Fruit fly (Drosophila melanogaster) whole organism, embryonic: ENCODE data around the gene Cdc6.

Experiments
- CG10209 ChIP-seq: fragments of 200-800 bp; sonication (Bioruptor generic); optimal IDR thresholded peaks from 3 replicates; lab custom pipeline; 2017; ENCODE audit warnings: missing biosample characterization, mild to moderate bottlenecking, missing genetic modification characterization, missing genetic modification reagents
- CG11085 ChIP-seq: fragments of 200-800 bp; sonication (Bioruptor generic); IDR thresholded peaks from 2 replicates; pipeline ENCODE4 v1.3.6; 2022; ENCODE audit warnings: missing biosample characterization, missing genetic modification characterization
- CG11456 ChIP-seq: fragments of 200-800 bp; sonication (Bioruptor generic); IDR thresholded peaks from 3 replicates; pipeline ENCODE4 v1.3.6; 2022; ENCODE audit warnings: missing biosample characterization, missing genetic modification characterization
- CG12659 ChIP-seq: fragments of 200-800 bp; sonication (Bioruptor generic); optimal IDR thresholded peaks from 3 replicates; lab custom pipeline; 2017; ENCODE audit warnings: mild to moderate bottlenecking, missing biosample characterization, missing genetic modification reagents, missing genetic modification characterization
- CG13424 ChIP-seq: fragments of 200-800 bp; sonication (Bioruptor generic); optimal IDR thresholded peaks from 2 replicates; lab custom pipeline; 2019; ENCODE audit warnings: missing biosample characterization, mild to moderate bottlenecking, missing genetic modification characterization, moderate library complexity
- CG14965 ChIP-seq: fragments of 200-800 bp; sonication (Bioruptor generic); optimal IDR thresholded peaks from 2 replicates; lab custom pipeline; 2016; ENCODE audit warnings: missing biosample characterization, missing genetic modification characterization, borderline replicate concordance
- CG17912 ChIP-seq: fragments of 200-800 bp; sonication (Bioruptor generic); optimal IDR thresholded peaks from 2 replicates; lab custom pipeline; 2018; ENCODE audit warnings: missing biosample characterization, mild to moderate bottlenecking, missing genetic modification characterization
- CG2875 ChIP-seq: fragments of 200-800 bp; sonication (Bioruptor generic); optimal IDR thresholded peaks from 2 replicates; lab custom pipeline; 2017; ENCODE audit warnings: missing biosample characterization, mild to moderate bottlenecking, missing genetic modification characterization, missing genetic modification reagents
- CG31224 ChIP-seq: fragments of 200-800 bp; sonication (Bioruptor generic); IDR thresholded peaks from 2 replicates; pipeline ENCODE4 v1.3.6; 2022; ENCODE audit warnings: missing biosample characterization, missing genetic modification characterization
- CG34224 ChIP-seq: fragments of 200-800 bp; sonication (Bioruptor generic); IDR thresholded peaks from 3 replicates; pipeline ENCODE4 v1.3.6; 2022; ENCODE audit warnings: missing biosample characterization, missing genetic modification characterization; ENCODE audit not compliant: partially characterized antibody
- CG4404 ChIP-seq: fragments of 200-800 bp; sonication (Bioruptor generic); IDR thresholded peaks from 2 replicates; pipeline ENCODE4 v1.3.6; 2022; ENCODE audit warnings: missing biosample characterization, missing genetic modification characterization
- CG4730 ChIP-seq: fragments of 200-800 bp; sonication (Bioruptor generic); IDR thresholded peaks from 2 replicates; pipeline ENCODE4 v1.3.6; 2022; ENCODE audit warnings: missing biosample characterization, missing genetic modification characterization
- CG7928 ChIP-seq: fragments of 200-800 bp; sonication (Bioruptor generic); optimal IDR thresholded peaks from 2 replicates; lab custom pipeline; 2017; ENCODE audit warnings: missing biosample characterization, mild to moderate bottlenecking, missing genetic modification characterization
- CG8290 ChIP-seq, 3 experiments: fragments of 200-800 bp; sonication (Bioruptor generic); optimal IDR thresholded peaks; 2 replicates each; lab custom pipeline; 2016 to 2019; ENCODE audit warnings: missing biosample characterization in 3 of 3, missing genetic modification characterization in 3 of 3, mild to moderate bottlenecking in 2 of 3, moderate library complexity in 1 of 3
- CG8388 ChIP-seq: fragments of 200-800 bp; sonication (Bioruptor generic); optimal IDR thresholded peaks from 2 replicates; lab custom pipeline; 2019; ENCODE audit warnings: missing biosample characterization, mild to moderate bottlenecking, missing genetic modification characterization, moderate library complexity
- CkIIα-i1 ChIP-seq: fragments of 200-800 bp; sonication (Bioruptor generic); IDR thresholded peaks from 2 replicates; pipeline ENCODE4 v1.3.6; 2022; ENCODE audit warnings: missing biosample characterization, missing genetic modification characterization
- Dfd ChIP-seq, 2 experiments: fragments of >200 bp; optimal IDR thresholded peaks; 2 replicates each; lab custom pipeline; 2017; ENCODE audit warnings: missing biosample characterization in 2 of 2, missing genetic modification characterization in 2 of 2
- Drgx ChIP-seq: fragments of 200-800 bp; sonication (Bioruptor generic); IDR thresholded peaks from 2 replicates; pipeline ENCODE4 v1.3.6; 2022; ENCODE audit warnings: missing biosample characterization, missing genetic modification characterization
- Ets65A ChIP-seq: fragments of 200-800 bp; sonication (Bioruptor generic); peaks from one replicate; lab custom pipeline; 2016; ENCODE audit warnings: missing biosample characterization, missing genetic modification characterization
- HHEX ChIP-seq: fragments of 200-800 bp; sonication (Bioruptor generic); optimal IDR thresholded peaks from 3 replicates; lab custom pipeline; 2017; ENCODE audit warnings: missing biosample characterization, mild to moderate bottlenecking, missing genetic modification characterization, missing genetic modification reagents
- HLH4C ChIP-seq: fragments of 200-800 bp; sonication (Bioruptor generic); IDR thresholded peaks from 3 replicates; pipeline ENCODE4 v1.3.6; 2022; ENCODE audit warnings: missing biosample characterization, missing genetic modification characterization; ENCODE audit not compliant: partially characterized antibody
- Hand ChIP-seq: fragments of 200-800 bp; sonication (Bioruptor generic); optimal IDR thresholded peaks from 2 replicates; lab custom pipeline; 2017; ENCODE audit warnings: mild to moderate bottlenecking, missing biosample characterization, missing genetic modification reagents, missing genetic modification characterization
- Hmx ChIP-seq: fragments of 200-800 bp; sonication (Bioruptor generic); optimal IDR thresholded peaks from 2 replicates; lab custom pipeline; 2016; ENCODE audit warnings: missing biosample characterization, missing genetic modification characterization
- NC2α ChIP-seq: fragments of 200-800 bp; sonication (Bioruptor generic); optimal IDR thresholded peaks from 2 replicates; lab custom pipeline; 2016; ENCODE audit warnings: missing biosample characterization, missing genetic modification characterization
- Sox102F ChIP-seq: fragments of 200-800 bp; sonication (Bioruptor generic); optimal IDR thresholded peaks from 2 replicates; lab custom pipeline; 2018; ENCODE audit warnings: missing biosample characterization, mild to moderate bottlenecking, missing genetic modification characterization, moderate library complexity
- Spps ChIP-seq: fragments of 200-800 bp; sonication (Bioruptor generic); optimal IDR thresholded peaks from 2 replicates; lab custom pipeline; 2018; ENCODE audit warnings: missing biosample characterization, mild to moderate bottlenecking, missing genetic modification characterization
- ac ChIP-seq: fragments of 200-800 bp; sonication (Bioruptor generic); optimal IDR thresholded peaks from 3 replicates; lab custom pipeline; 2017; ENCODE audit warnings: missing biosample characterization, mild to moderate bottlenecking, missing genetic modification characterization
- aop ChIP-seq: fragments of 200-800 bp; sonication (Bioruptor generic); IDR thresholded peaks from 2 replicates; pipeline ENCODE4 v1.3.6; 2022; ENCODE audit warnings: missing biosample characterization, missing genetic modification characterization
- bcd ChIP-seq: fragments of 200-800 bp; sonication (Bioruptor generic); optimal IDR thresholded peaks from 2 replicates; lab custom pipeline; 2017; ENCODE audit warnings: missing biosample characterization, mild to moderate bottlenecking, missing genetic modification characterization
- bsh ChIP-seq, 2 experiments: fragments of 200-800 bp; sonication (Bioruptor generic); optimal IDR thresholded peaks; 2 replicates each; lab custom pipeline; 2017 to 2018; ENCODE audit warnings: mild to moderate bottlenecking in 2 of 2, missing biosample characterization in 2 of 2, missing genetic modification characterization in 2 of 2, moderate library complexity in 1 of 2
- caup ChIP-seq: fragments of 200-800 bp; sonication (Bioruptor generic); optimal IDR thresholded peaks from 3 replicates; lab custom pipeline; 2017; ENCODE audit warnings: missing biosample characterization, mild to moderate bottlenecking, missing genetic modification characterization, moderate library complexity; ENCODE audit not compliant: severe bottlenecking
- danr ChIP-seq: fragments of 200-800 bp; sonication (Bioruptor generic); IDR thresholded peaks from 2 replicates; pipeline ENCODE4 v1.3.6; 2022; ENCODE audit warnings: missing biosample characterization, missing genetic modification characterization
- dmrt99B ChIP-seq: fragments of 200-800 bp; sonication (Bioruptor generic); optimal IDR thresholded peaks from 2 replicates; lab custom pipeline; 2018; ENCODE audit warnings: missing biosample characterization, mild to moderate bottlenecking, missing genetic modification characterization, moderate library complexity
- dpn ChIP-seq, 2 experiments: fragments of 200-800 bp; sonication (Bioruptor generic); optimal IDR thresholded peaks; 3 replicates each; lab custom pipeline; 2016; ENCODE audit warnings: missing biosample characterization in 2 of 2, missing genetic modification characterization in 2 of 2
- en ChIP-seq: fragments of 200-800 bp; sonication (Bioruptor generic); optimal IDR thresholded peaks from 2 replicates; lab custom pipeline; 2016; ENCODE audit warnings: missing biosample characterization, missing genetic modification characterization
- gcm2 ChIP-seq: fragments of 200-800 bp; sonication (Bioruptor generic); optimal IDR thresholded peaks from 2 replicates; lab custom pipeline; 2016; ENCODE audit warnings: missing biosample characterization, missing genetic modification characterization
- lab ChIP-seq: fragments of 200-800 bp; sonication (Bioruptor generic); optimal IDR thresholded peaks from 3 replicates; lab custom pipeline; 2017; ENCODE audit warnings: missing biosample characterization, missing genetic modification characterization, mild to moderate bottlenecking, moderate library complexity, missing genetic modification reagents
- nerfin-2 ChIP-seq: fragments of 200-800 bp; sonication (Bioruptor generic); IDR thresholded peaks from 2 replicates; pipeline ENCODE4 v1.3.6; 2022; ENCODE audit warnings: missing biosample characterization, missing genetic modification characterization; ENCODE audit not compliant: partially characterized antibody
- pho ChIP-seq: fragments of 200-800 bp; sonication (Bioruptor generic); optimal IDR thresholded peaks from 2 replicates; lab custom pipeline; 2016; ENCODE audit warnings: missing biosample characterization, missing genetic modification characterization
- salm ChIP-seq: fragments of 200-800 bp; sonication (Bioruptor generic); optimal IDR thresholded peaks from 2 replicates; lab custom pipeline; 2018; ENCODE audit warnings: missing biosample characterization, mild to moderate bottlenecking, missing genetic modification characterization
- sd ChIP-seq: fragments of 200-800 bp; sonication (Bioruptor generic); optimal IDR thresholded peaks from 3 replicates; lab custom pipeline; 2018; ENCODE audit warnings: missing biosample characterization, mild to moderate bottlenecking, missing genetic modification characterization, moderate library complexity
- sens-2 ChIP-seq: fragments of 200-800 bp; sonication (Bioruptor generic); IDR thresholded peaks from 2 replicates; pipeline ENCODE4 v1.3.6; 2022; ENCODE audit warnings: missing biosample characterization, missing genetic modification characterization
- seq ChIP-seq: fragments of 200-800 bp; sonication (Bioruptor generic); IDR thresholded peaks from 2 replicates; pipeline ENCODE4 v1.3.6; 2022; ENCODE audit warnings: missing biosample characterization, missing genetic modification characterization
- sima ChIP-seq: fragments of 200-800 bp; sonication (Bioruptor generic); optimal IDR thresholded peaks from 2 replicates; lab custom pipeline; 2016; ENCODE audit warnings: missing biosample characterization, missing genetic modification characterization
- slbo ChIP-seq: fragments of 200-800 bp; sonication (Bioruptor generic); IDR thresholded peaks from 2 replicates; pipeline ENCODE4 v1.3.6; 2022; ENCODE audit warnings: missing biosample characterization, missing genetic modification characterization
- tgo ChIP-seq: fragments of 200-800 bp; sonication (Bioruptor generic); IDR thresholded peaks from 3 replicates; pipeline ENCODE4 v1.3.6; 2022; ENCODE audit warnings: missing biosample characterization, missing genetic modification characterization
- tll ChIP-seq, 2 experiments: fragments of 200-800 bp in 1 of 2; fragments of >200 bp in 1 of 2; sonication (Bioruptor generic) in 1 of 2; optimal IDR thresholded peaks; 2 replicates each; lab custom pipeline; 2017 to 2019; ENCODE audit warnings: missing biosample characterization in 2 of 2, missing genetic modification characterization in 2 of 2, mild to moderate bottlenecking in 1 of 2, moderate library complexity in 1 of 2
- wdn ChIP-seq: fragments of 200-800 bp; sonication (Bioruptor generic); IDR thresholded peaks from 2 replicates; pipeline ENCODE4 v1.3.6; 2022; ENCODE audit warnings: missing biosample characterization, missing genetic modification characterization
- wek ChIP-seq: fragments of 200-800 bp; sonication (Bioruptor generic); optimal IDR thresholded peaks from 3 replicates; lab custom pipeline; 2018; ENCODE audit warnings: missing biosample characterization, mild to moderate bottlenecking, missing genetic modification characterization, moderate library complexity
- wor ChIP-seq: fragments of 200-800 bp; sonication (Bioruptor generic); IDR thresholded peaks from 2 replicates; pipeline ENCODE4 v1.3.6; 2022; ENCODE audit warnings: missing biosample characterization, missing genetic modification characterization

The Cdc6 gene

dm6 chr3L:8584086-8584485 is 49.8 kb downstream of the Cdc6 start (continued):
- peak; percentile 41 for TF ChIP-seq sd (tag; lab: Kevin White, UChicago)
- TF ChIP-seq CG2875 (GFP tag; lab: Kevin White, UChicago), result peak; percentile 49
- no peak for TF ChIP-seq CG8388 (GFP tag; lab: Kevin White, UChicago)
- no peak for TF ChIP-seq danr (GFP tag; lab: Robert Waterston, UW)
- TF ChIP-seq en, result peak; percentile 30
- TF ChIP-seq Hand (GFP tag; lab: Kevin White, UChicago), result peak; percentile 21
- TF ChIP-seq nerfin-2 (GFP tag; lab: Robert Waterston, UW), result no peak
- peak; percentile 12 for TF ChIP-seq pho (GFP tag; lab: Kevin White, UChicago)
- TF ChIP-seq Dfd (GFP tag; optimal IDR thresholded peaks at IDR 0.05; lab: Kevin White, UChicago), result no peak
- peak; percentile 51 for TF ChIP-seq CG10209 (GFP tag; lab: Kevin White, UChicago)
- no peak for TF ChIP-seq sens-2 (GFP tag; lab: Robert Waterston, UW)
- TF ChIP-seq dmrt99B (tag; lab: Kevin White, UChicago), result peak; percentile 56
- TF ChIP-seq CG8290 (GFP tag; optimal IDR thresholded peaks at IDR 0.05; lab: Kevin White, UChicago), result no peak
- TF ChIP-seq CG8290 (tag; optimal IDR thresholded peaks at IDR 0.05; lab: Kevin White, UChicago), result no peak
- TF ChIP-seq CG4404 (GFP tag; lab: Robert Waterston, UW), result no peak
- TF ChIP-seq bcd (GFP tag; lab: Kevin White, UChicago), result peak; percentile 20
- TF ChIP-seq wek, result peak; percentile 68
- no peak for TF ChIP-seq wor
- no peak for TF ChIP-seq CG7928 (GFP tag; lab: Kevin White, UChicago)
- no peak for TF ChIP-seq CG13424 (tag; lab: Kevin White, UChicago)
- peak in 1 of 2 experiments; percentile 30 for TF ChIP-seq dpn (GFP tag; optimal IDR thresholded peaks at IDR 0.05; lab: Kevin White, UChicago)
- no peak for TF ChIP-seq tll (GFP tag; optimal IDR thresholded peaks at IDR 0.05; lab: Kevin White, UChicago)
- TF ChIP-seq slbo (GFP tag; lab: Robert Waterston, UW), result no peak
- TF ChIP-seq Drgx (GFP tag; lab: Robert Waterston, UW), result no peak
- TF ChIP-seq CG14965, result peak; percentile 24
- TF ChIP-seq CG4730, result no peak
- no peak for TF ChIP-seq Hmx (GFP tag; lab: Kevin White, UChicago)
- peak; percentile 35 for TF ChIP-seq salm (tag; lab: Kevin White, UChicago)
- peak; percentile 69 for TF ChIP-seq caup (GFP tag; lab: Kevin White, UChicago)
- peak; percentile 82 for TF ChIP-seq lab (GFP tag; lab: Kevin White, UChicago)
- peak; percentile 67 for TF ChIP-seq seq (GFP tag; lab: Robert Waterston, UW)
- TF ChIP-seq gcm2 (GFP tag; lab: Kevin White, UChicago), result no peak
- TF ChIP-seq ac, result no peak
- TF ChIP-seq Sox102F (GFP tag; lab: Kevin White, UChicago), result peak; percentile 22
- no peak for TF ChIP-seq sima (GFP tag; lab: Kevin White, UChicago)
- peak; percentile 13 for TF ChIP-seq NC2α
- peak; percentile 24; the same call in 1 of the 2 replicates for TF ChIP-seq CG11085 (GFP tag; lab: Robert Waterston, UW)
- TF ChIP-seq CG12659 (GFP tag; lab: Kevin White, UChicago), result peak; percentile 2
- peak; percentile 28; the same call in 1 of the 3 replicates for TF ChIP-seq tgo
- no peak for TF ChIP-seq CG31224 (GFP tag; lab: Robert Waterston, UW)
- no peak for TF ChIP-seq bsh (GFP tag; optimal IDR thresholded peaks at IDR 0.05; lab: Kevin White, UChicago)
- TF ChIP-seq CG34224, result no peak
- no peak for TF ChIP-seq CG17912 (GFP tag; lab: Kevin White, UChicago)
- TF ChIP-seq aop (GFP tag; lab: Robert Waterston, UW), result no peak
- TF ChIP-seq CG11456 (GFP tag; lab: Robert Waterston, UW), result 0 out of 3 replicates have a peak, but pooled peaks have one; percentile 41
- TF ChIP-seq Ets65A (GFP tag; lab: Kevin White, UChicago), result no peak
- peak; percentile 22; the same call in 1 of the 2 replicates for TF ChIP-seq CkIIα-i1
- peak; percentile 25; the same call in 1 of the 2 replicates for TF ChIP-seq wdn (GFP tag; lab: Robert Waterston, UW)
- peak; percentile 66 for TF ChIP-seq HHEX (GFP tag; lab: Kevin White, UChicago)
- TF ChIP-seq HLH4C (GFP tag; lab: Robert Waterston, UW), result no peak
- TF ChIP-seq Spps (tag; lab: Kevin White, UChicago), result no peak
